Worm (Caenorhabditis elegans) whole organism, L3 larva: ENCODE results near the gene R02D5.9.

ENCODE experiments used
- aly-2 ChIP-seq: fragments of 150-350 bp; optimal IDR thresholded peaks from 2 replicates; lab custom pipeline; 2014; ENCODE audit warnings: missing biosample characterization, missing genetic modification characterization
- elt-3 ChIP-seq, 3 experiments: fragments of 150-350 bp in 1 of 3; sonication (generic microtip) in 2 of 3; optimal IDR thresholded peaks; 2 replicates in 2 of 3; 4 replicates in 1 of 3; lab custom pipeline; 2014 to 2017; ENCODE audit warnings: missing biosample characterization in 3 of 3, missing genetic modification characterization in 3 of 3
- nhr-11 ChIP-seq: fragments of 150-350 bp; optimal IDR thresholded peaks from 2 replicates; lab custom pipeline; 2014; ENCODE audit warnings: missing biosample characterization, missing genetic modification characterization
- nhr-77 ChIP-seq: fragments of 150-350 bp; optimal IDR thresholded peaks from 2 replicates; lab custom pipeline; 2014; ENCODE audit warnings: missing biosample characterization, missing genetic modification characterization
- snpc-4 ChIP-seq: fragments of 150-350 bp; optimal IDR thresholded peaks from 2 replicates; lab custom pipeline; 2014; ENCODE audit warnings: missing biosample characterization, missing genetic modification characterization
- tbx-2 ChIP-seq: sonication (generic microtip); optimal IDR thresholded peaks from 2 replicates; lab custom pipeline; 2016; ENCODE audit warnings: mild to moderate bottlenecking, missing genetic modification characterization, missing compliant biosample characterization
- unc-39 ChIP-seq: sonication (generic microtip); optimal IDR thresholded peaks from 4 replicates; lab custom pipeline; 2017; ENCODE audit warnings: missing biosample characterization, missing genetic modification characterization
- unc-62 ChIP-seq: fragments of 150-350 bp; sonication (generic microtip); optimal IDR thresholded peaks from 4 replicates; lab custom pipeline; 2014; ENCODE audit warnings: missing biosample characterization, missing genetic modification reagents, missing genetic modification characterization
- zag-1 ChIP-seq: fragments of 150-350 bp; optimal IDR thresholded peaks from 2 replicates; lab custom pipeline; 2014; ENCODE audit warnings: missing biosample characterization, missing genetic modification characterization

DNA sequence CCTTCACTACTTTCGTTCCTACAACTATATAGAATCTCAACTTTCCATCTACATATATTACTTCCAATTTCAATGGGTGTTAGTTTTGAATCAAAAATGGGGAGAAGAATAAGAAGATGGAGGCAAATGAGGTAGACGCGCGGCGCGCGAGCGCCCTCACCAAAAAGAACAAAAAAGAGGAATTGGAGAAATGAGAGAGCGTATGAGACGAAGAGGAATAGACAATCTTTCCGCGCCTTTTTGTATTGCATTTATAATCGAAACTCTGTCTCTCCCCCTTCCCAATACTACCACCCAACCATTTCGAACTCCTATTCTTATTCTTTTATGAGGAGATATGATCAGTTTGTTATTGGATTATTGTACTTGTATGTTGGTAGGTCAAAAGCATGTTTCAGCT is 10.4 kb downstream of the R02D5.9 start:
- TF ChIP-seq unc-62 (GFP tag; lab: Kevin White, UChicago) (no peak), unc-39 (tag; lab: Kevin White, UChicago) (no peak), snpc-4 (tag; lab: Kevin White, UChicago) (no peak), zag-1 (tag; lab: Kevin White, UChicago) (no peak), tbx-2 (no peak), nhr-77 (no peak), elt-3 (tag; optimal IDR thresholded peaks at IDR 0.05; lab: Kevin White, UChicago) (no peak), nhr-11 (tag; lab: Kevin White, UChicago) (no peak), aly-2 (tag; lab: Kevin White, UChicago) (no peak)
